Worm (Caenorhabditis elegans) whole organism, L3 larva: ENCODE data around the gene F35A5.5.

Experiments used
- ama-1 ChIP-seq: fragments of 150-350 bp; optimal IDR thresholded peaks from 2 replicates; lab custom pipeline; 2018
- mdl-1 ChIP-seq: fragments of 150-350 bp; optimal IDR thresholded peaks from 2 replicates; lab custom pipeline; 2014; ENCODE audit warnings: missing biosample characterization, missing genetic modification characterization
- nhr-25 ChIP-seq: sonication (generic microtip); optimal IDR thresholded peaks from 2 replicates; lab custom pipeline; 2017; ENCODE audit warnings: missing biosample characterization, missing genetic modification characterization
- nhr-77 ChIP-seq: fragments of 150-350 bp; optimal IDR thresholded peaks from 2 replicates; lab custom pipeline; 2014; ENCODE audit warnings: missing biosample characterization, missing genetic modification characterization
- pha-4 ChIP-seq: fragments of 150-350 bp; optimal IDR thresholded peaks from 2 replicates; lab custom pipeline; 2014; ENCODE audit warnings: missing biosample characterization, missing genetic modification reagents, missing genetic modification characterization
- zag-1 ChIP-seq: fragments of 150-350 bp; optimal IDR thresholded peaks from 2 replicates; lab custom pipeline; 2014; ENCODE audit warnings: missing biosample characterization, missing genetic modification characterization
- ztf-4 ChIP-seq: fragments of 150-350 bp; optimal IDR thresholded peaks from 2 replicates; lab custom pipeline; 2014; ENCODE audit warnings: missing biosample characterization, missing genetic modification characterization

- no peak for TF ChIP-seq pha-4 (tag; lab: Kevin White, UChicago)
- TF ChIP-seq ama-1 = no peak
- no peak for TF ChIP-seq nhr-25 (tag; lab: Kevin White, UChicago)
- TF ChIP-seq mdl-1 = no peak
- TF ChIP-seq nhr-77 (tag; lab: Kevin White, UChicago) = no peak
- no peak for TF ChIP-seq zag-1 (tag; lab: Kevin White, UChicago)
- TF ChIP-seq ztf-4 = no peak
Observed at ce11 chrX:3762410-3762809, 33.1 kb downstream of the F35A5.5 start, which contains the start of gene T14G12.11.
